Worm (Caenorhabditis elegans): ENCODE measurements around the gene selt-1.2.

selt-1.2 gene

DNA sequence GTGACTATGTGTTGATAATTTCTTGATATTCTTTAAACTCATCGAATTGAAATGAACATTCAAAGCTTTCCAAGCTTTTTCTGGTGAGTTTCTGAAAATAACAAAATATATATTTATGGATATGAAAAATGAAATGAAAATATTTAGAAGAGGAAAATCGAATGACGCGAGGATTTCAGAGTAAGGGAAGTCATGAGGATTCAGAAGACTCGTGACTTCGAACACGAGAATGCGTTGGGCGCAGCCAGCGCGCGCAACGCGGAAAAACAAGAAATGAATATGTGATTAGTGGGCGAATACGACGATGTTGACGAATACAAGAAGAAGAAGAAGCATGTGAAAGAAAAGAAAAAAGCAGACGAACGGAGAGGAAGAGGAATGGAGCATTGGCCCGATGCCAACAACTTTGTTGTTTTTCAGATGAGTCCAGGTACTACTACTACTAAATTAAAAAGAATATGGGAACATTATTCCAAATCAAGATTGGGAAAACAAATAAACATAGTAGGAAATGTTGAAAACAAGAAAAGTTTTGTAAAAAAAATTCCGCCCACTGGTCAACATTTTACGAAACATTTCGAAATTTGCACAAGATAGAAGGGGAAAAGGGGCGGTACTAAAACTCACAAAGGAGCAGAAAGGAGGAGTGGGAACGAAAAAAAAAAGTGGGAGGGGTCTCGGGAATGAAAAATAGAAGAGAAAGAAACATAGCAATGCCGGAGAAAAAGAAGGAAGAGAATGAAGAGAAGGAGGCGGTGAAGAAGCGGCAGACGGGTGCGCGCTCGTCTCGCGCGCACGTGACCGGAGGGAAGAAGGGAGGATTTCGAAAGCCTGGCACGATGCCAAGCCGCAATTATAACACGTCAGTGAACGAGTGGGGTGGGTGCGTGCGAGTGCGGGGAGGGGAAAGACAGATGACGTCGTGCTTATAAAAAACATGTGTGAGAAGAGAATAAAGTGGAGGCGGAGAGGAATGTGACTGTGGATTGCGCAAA, 31.7 kb downstream of the selt-1.2 start:
- no peak for TF ChIP-seq ceh-28 (tag; optimal IDR thresholded peaks at IDR 0.05)
- TF ChIP-seq ama-1 (optimal IDR thresholded peaks at IDR 0.05): peak; percentile 4
- TF ChIP-seq R02D3.7 (tag; optimal IDR thresholded peaks at IDR 0.05): peak; percentile 54
- peak; percentile 98 for TF ChIP-seq fkh-10 (GFP tag; optimal IDR thresholded peaks at IDR 0.05)
- TF ChIP-seq nhr-11 (tag; optimal IDR thresholded peaks at IDR 0.05): peak; percentile 85
- TF ChIP-seq egl-27 (tag; optimal IDR thresholded peaks at IDR 0.05): peak; percentile 65
- peak; percentile 44 for TF ChIP-seq unc-62 (GFP tag; optimal IDR thresholded peaks at IDR 0.05)
- TF ChIP-seq ZK546.5 (tag; optimal IDR thresholded peaks at IDR 0.05): no peak
- no peak for TF ChIP-seq nhr-67 (tag; optimal IDR thresholded peaks at IDR 0.05)
- TF ChIP-seq nhr-28 (tag; optimal IDR thresholded peaks at IDR 0.05): no peak
- peak; percentile 100 for TF ChIP-seq lin-39 (tag; optimal IDR thresholded peaks at IDR 0.05)
- no peak for TF ChIP-seq sea-2 (GFP tag; optimal IDR thresholded peaks at IDR 0.05)
- TF ChIP-seq nhr-43 (tag; optimal IDR thresholded peaks at IDR 0.05; ENCODE audit: poor library complexity, severe bottlenecking): peak; percentile 87
- peak; percentile 66 for TF ChIP-seq skn-1 (tag; optimal IDR thresholded peaks at IDR 0.05)
- peak; percentile 89 for TF ChIP-seq lsy-12 (tag; optimal IDR thresholded peaks at IDR 0.05)
- peak; percentile 33 for TF ChIP-seq lin-15B (tag; optimal IDR thresholded peaks at IDR 0.05)
- peak; percentile 42 for TF ChIP-seq fos-1 (tag; optimal IDR thresholded peaks at IDR 0.05)
- peak; percentile 6 for TF ChIP-seq hmg-11 (tag; optimal IDR thresholded peaks at IDR 0.05)
- TF ChIP-seq ztf-4 (tag; optimal IDR thresholded peaks at IDR 0.05): peak; percentile 47
- TF ChIP-seq jun-1 (tag; optimal IDR thresholded peaks at IDR 0.05): peak; percentile 87
- no peak for TF ChIP-seq nhr-76 (tag; optimal IDR thresholded peaks at IDR 0.05)
- TF ChIP-seq tbx-2 (tag; optimal IDR thresholded peaks at IDR 0.05): peak; percentile 89
- peak; percentile 3 for TF ChIP-seq aly-2 (tag; optimal IDR thresholded peaks at IDR 0.05)
- no peak for TF ChIP-seq nhr-12 (tag; optimal IDR thresholded peaks at IDR 0.05)
- TF ChIP-seq mml-1 (tag; optimal IDR thresholded peaks at IDR 0.05): peak; percentile 77
- peak; percentile 86 for TF ChIP-seq nhr-23 (tag; optimal IDR thresholded peaks at IDR 0.05)
- peak; percentile 57 for TF ChIP-seq elt-2 (tag; optimal IDR thresholded peaks at IDR 0.05)
- no peak for TF ChIP-seq ztf-11 (tag; optimal IDR thresholded peaks at IDR 0.05)
- TF ChIP-seq elt-1 (tag; optimal IDR thresholded peaks at IDR 0.05): peak; percentile 6
- TF ChIP-seq ceh-16 (tag; optimal IDR thresholded peaks at IDR 0.05): peak; percentile 63
- TF ChIP-seq elt-3 (tag; optimal IDR thresholded peaks at IDR 0.05): no peak
- TF ChIP-seq eor-1 (tag; optimal IDR thresholded peaks at IDR 0.05): no peak
- peak; percentile 92 for TF ChIP-seq nfya-1 (tag; optimal IDR thresholded peaks at IDR 0.05; ENCODE audit: insufficient read depth)
- no peak for TF ChIP-seq fkh-2 (tag; optimal IDR thresholded peaks at IDR 0.05)
- TF ChIP-seq pha-4 (tag; optimal IDR thresholded peaks at IDR 0.05): peak; percentile 83
- TF ChIP-seq ceh-82 (tag; optimal IDR thresholded peaks at IDR 0.05): no peak
- TF ChIP-seq snpc-4 (tag; optimal IDR thresholded peaks at IDR 0.05): peak; percentile 95
- TF ChIP-seq mdl-1 (tag; optimal IDR thresholded peaks at IDR 0.05): peak; percentile 97
- TF ChIP-seq nhr-237 (tag; optimal IDR thresholded peaks at IDR 0.05): no peak
- TF ChIP-seq zag-1 (tag; optimal IDR thresholded peaks at IDR 0.05): no peak
- peak; percentile 36 for TF ChIP-seq pqm-1 (tag; optimal IDR thresholded peaks at IDR 0.05)
- peak; percentile 83 for TF ChIP-seq nhr-25 (tag; optimal IDR thresholded peaks at IDR 0.05)

DNA sequence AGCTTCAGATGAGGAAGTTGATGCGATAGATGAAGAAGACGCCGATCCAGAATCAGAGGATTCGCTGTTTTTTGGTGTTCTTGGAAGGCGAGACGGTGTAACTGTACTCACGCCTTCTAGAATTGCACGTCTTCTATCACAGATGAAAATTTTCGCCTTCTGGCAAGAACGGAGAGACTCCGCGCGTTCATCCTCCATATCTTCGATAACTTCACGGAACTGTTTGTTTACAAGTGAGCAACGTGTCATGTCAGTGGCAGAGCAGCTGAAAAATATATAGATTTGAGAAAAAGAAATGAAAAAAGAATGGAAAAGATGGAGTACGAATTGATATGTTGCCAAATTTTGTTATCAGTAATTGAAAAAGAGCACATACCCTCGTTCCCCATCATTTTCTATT, 32.5 kb downstream of the selt-1.2 start:
- no peak for TF ChIP-seq nhr-77 (tag; optimal IDR thresholded peaks at IDR 0.05)
- TF ChIP-seq snpc-4 (tag; optimal IDR thresholded peaks at IDR 0.05): no peak
- no peak for TF ChIP-seq egl-27 (tag; optimal IDR thresholded peaks at IDR 0.05)
- TF ChIP-seq eor-1 (tag; optimal IDR thresholded peaks at IDR 0.05): no peak
- peak; percentile 48 for TF ChIP-seq pqm-1 (tag; optimal IDR thresholded peaks at IDR 0.05)
- no peak for TF ChIP-seq fkh-2 (tag; optimal IDR thresholded peaks at IDR 0.05)
- peak; percentile 30 for TF ChIP-seq ama-1 (optimal IDR thresholded peaks at IDR 0.05)
- no peak for TF ChIP-seq mml-1 (tag; optimal IDR thresholded peaks at IDR 0.05)
- no peak for TF ChIP-seq daf-12 (tag; optimal IDR thresholded peaks at IDR 0.05)
- TF ChIP-seq lin-39 (tag; optimal IDR thresholded peaks at IDR 0.05): no peak
- TF ChIP-seq nhr-11 (tag; optimal IDR thresholded peaks at IDR 0.05): no peak
- TF ChIP-seq hmg-11 (tag; optimal IDR thresholded peaks at IDR 0.05): no peak
- no peak for TF ChIP-seq zag-1 (tag; optimal IDR thresholded peaks at IDR 0.05)
- no peak for TF ChIP-seq ceh-28 (tag; optimal IDR thresholded peaks at IDR 0.05)
- no peak for TF ChIP-seq ceh-82 (tag; optimal IDR thresholded peaks at IDR 0.05)
- no peak for TF ChIP-seq ztf-4 (tag; optimal IDR thresholded peaks at IDR 0.05)
- no peak for TF ChIP-seq fkh-10 (GFP tag; optimal IDR thresholded peaks at IDR 0.05)
- TF ChIP-seq nhr-43 (tag; optimal IDR thresholded peaks at IDR 0.05; ENCODE audit: poor library complexity, severe bottlenecking): peak; percentile 16
- no peak for TF ChIP-seq aly-2 (tag; optimal IDR thresholded peaks at IDR 0.05)
- no peak for TF ChIP-seq nhr-28 (tag; optimal IDR thresholded peaks at IDR 0.05)
- peak; percentile 49 for TF ChIP-seq elt-2 (tag; optimal IDR thresholded peaks at IDR 0.05)

Measured in whole organism, L3 larva.